Fruit fly (Drosophila melanogaster): Measurements from ENCODE around the gene Doa.

dm6 chr3R:28856140-28856539, 31.7 kb upstream of the Doa start:
- TF ChIP-seq Clk (GFP tag; optimal IDR thresholded peaks at IDR 0.05): no peak
- TF ChIP-seq CG7101 (tag; optimal IDR thresholded peaks at IDR 0.05): no peak
- no peak for TF ChIP-seq CG12768 (GFP tag; optimal IDR thresholded peaks at IDR 0.05)
- no peak for TF ChIP-seq pad (GFP tag; optimal IDR thresholded peaks at IDR 0.05)
- TF ChIP-seq tj (GFP tag; optimal IDR thresholded peaks at IDR 0.05): no peak
- no peak for TF ChIP-seq Mnt (GFP tag; optimal IDR thresholded peaks at IDR 0.05)
- no peak for TF ChIP-seq CG1620 (GFP tag; optimal IDR thresholded peaks at IDR 0.05)
- TF ChIP-seq CG14711 (tag; optimal IDR thresholded peaks at IDR 0.05): no peak
- no peak for TF ChIP-seq CG33017 (tag; optimal IDR thresholded peaks at IDR 0.05)
